Fruit fly (Drosophila melanogaster) ovary, adult (tissue): ENCODE data around the gene kdn.
A peak's percentile ranks its signal among the peaks of the same experiment; 100 is the strongest.

Source experiments
- CG17801 ChIP-seq: fragments of 200-800 bp; optimal IDR thresholded peaks from 2 replicates; lab custom pipeline; 2019; ENCODE audit warnings: missing biosample characterization, mild to moderate bottlenecking, missing genetic modification characterization, moderate library complexity; ENCODE audit not compliant: partially characterized antibody

Gene kdn

dm6 chrX:6338738-6339614, 11.5 kb upstream of the kdn start:
- no peak for TF ChIP-seq CG17801

- peak; percentile 60 for TF ChIP-seq CG17801
These were observed 10.4 kb upstream of the kdn start for dm6 chrX:6339970-6340548.

DNA sequence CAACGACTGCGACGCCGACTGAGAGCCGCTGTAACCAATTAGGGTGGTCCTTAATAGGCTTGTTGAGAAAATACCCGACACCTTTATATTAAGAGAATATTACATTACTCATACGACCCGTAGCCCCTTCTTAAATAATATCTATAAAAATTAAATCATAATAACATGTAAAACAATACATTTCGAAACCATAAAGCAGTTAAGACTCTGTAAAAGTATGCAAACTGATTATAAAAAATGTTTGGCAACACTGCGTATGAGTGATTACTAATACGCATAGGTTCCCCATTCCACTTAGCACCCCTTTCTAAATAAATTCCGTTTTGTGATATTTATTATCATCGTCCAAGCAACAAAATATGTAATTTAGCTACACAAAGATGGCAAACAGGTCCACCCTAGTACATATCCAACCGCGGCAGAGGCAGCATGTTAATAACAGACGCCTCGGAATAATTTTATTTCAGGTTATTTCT, 9.8 kb upstream of the kdn start:
- peak; percentile 92 for TF ChIP-seq CG17801

dm6 chrX:6341678-6342077, 8.8 kb upstream of the kdn start:
- peak; percentile 15 for TF ChIP-seq CG17801

- no peak for TF ChIP-seq CG17801
These were observed 7.1 kb upstream of the kdn start for dm6 chrX:6343323-6343722.

dm6 chrX:6343786-6344537, 6.5 kb upstream of the kdn start:
- TF ChIP-seq CG17801: peak; percentile 68

DNA sequence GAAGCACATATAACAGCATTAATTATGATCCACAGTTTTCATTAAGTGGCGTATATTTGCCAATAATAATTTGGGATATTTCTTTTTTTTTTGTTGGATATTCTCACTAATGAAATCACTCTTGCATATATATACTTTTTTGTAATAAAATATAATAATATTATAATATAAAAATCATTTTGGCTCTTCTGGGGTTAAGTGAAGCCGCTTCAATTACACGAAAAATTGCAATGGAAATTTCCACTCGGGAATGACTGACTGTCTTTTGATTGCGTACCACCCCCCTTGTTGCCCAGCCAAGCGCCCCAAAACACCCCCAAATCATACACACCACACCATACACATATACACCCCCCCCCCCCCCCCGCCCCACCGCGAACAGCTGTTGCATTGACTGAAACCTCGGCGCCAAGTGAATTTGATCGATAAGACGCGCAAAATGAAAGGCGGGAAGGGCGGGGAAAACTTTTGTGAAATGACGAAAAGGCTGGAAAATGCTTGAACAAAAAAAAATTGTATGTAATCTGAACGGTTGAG, 5.8 kb upstream of the kdn start:
- TF ChIP-seq CG17801: peak; percentile 11

DNA sequence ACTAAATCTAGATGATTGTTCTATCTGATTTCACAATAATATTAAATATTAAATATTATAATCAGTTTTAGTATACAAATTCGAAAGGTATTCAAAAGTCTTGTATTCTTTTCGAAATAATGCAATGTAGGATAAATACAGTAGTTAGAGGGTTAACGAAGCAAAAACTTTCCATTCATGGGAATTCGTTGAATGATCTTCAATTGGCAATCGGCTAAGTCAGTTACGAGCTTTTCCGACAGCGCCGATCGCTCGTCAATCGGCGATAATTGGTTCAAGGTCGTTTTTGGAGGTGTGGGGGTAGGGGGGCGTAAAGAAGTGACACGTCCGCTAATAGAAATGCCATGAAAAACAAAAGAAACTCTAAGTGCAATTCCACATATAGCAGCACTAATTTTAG, 4.3 kb upstream of the kdn start:
- TF ChIP-seq CG17801: no peak

- TF ChIP-seq CG17801: peak; percentile 10
These were observed 3.5 kb upstream of the kdn start, which contains the start of gene CG3847 for dm6 chrX:6346926-6347367. Gene CG3847, plus strand, starts transcription at chrX:6347103.

DNA sequence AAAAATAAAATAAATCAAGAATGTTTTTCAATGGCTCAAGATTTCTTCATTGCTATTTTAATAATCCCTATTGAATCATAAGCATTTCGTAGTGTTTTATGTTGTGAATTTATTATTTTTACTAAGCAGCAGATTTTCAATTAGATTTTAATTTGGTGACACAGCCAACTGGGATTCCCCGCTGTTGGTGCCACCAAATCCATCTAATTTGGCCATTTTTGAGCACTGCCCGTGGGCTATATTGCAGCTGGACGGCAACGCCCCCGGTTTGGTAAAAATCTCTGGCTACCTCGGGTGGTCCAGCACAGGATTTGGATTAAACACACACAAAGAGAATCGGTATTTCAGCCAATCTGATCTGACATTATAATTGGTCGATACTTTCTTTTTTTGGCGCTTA, 1.2 kb upstream of the kdn start:
- TF ChIP-seq CG17801: no peak

dm6 chrX:6351917-6352768, 1.7 kb downstream of the kdn start:
- peak; percentile 64 for TF ChIP-seq CG17801

- no peak for TF ChIP-seq CG17801
These were observed 2.6 kb downstream of the kdn start for dm6 chrX:6352769-6353612.

- peak; percentile 89 for TF ChIP-seq CG17801
These were observed 3.2 kb downstream of the kdn start for dm6 chrX:6353613-6353986.

DNA sequence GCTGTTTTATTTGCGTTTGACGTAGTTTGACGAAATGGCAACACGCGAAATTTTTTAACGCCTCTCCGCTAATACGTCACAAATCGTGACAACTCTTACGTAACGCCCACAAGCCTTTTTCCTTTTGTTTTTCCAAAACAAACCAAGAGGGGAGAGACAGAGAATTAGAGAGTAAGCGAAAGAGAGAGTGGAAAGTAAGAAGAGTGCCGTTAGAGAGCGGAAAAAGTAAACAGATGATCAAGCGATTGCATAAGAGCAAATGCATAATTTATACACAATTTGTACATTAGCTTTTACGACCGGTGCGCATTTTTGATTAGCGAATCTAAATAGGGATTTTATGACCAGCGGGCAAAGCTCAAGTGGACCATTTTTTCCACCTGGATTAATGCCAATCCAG, 3.7 kb downstream of the kdn start:
- TF ChIP-seq CG17801: no peak

DNA sequence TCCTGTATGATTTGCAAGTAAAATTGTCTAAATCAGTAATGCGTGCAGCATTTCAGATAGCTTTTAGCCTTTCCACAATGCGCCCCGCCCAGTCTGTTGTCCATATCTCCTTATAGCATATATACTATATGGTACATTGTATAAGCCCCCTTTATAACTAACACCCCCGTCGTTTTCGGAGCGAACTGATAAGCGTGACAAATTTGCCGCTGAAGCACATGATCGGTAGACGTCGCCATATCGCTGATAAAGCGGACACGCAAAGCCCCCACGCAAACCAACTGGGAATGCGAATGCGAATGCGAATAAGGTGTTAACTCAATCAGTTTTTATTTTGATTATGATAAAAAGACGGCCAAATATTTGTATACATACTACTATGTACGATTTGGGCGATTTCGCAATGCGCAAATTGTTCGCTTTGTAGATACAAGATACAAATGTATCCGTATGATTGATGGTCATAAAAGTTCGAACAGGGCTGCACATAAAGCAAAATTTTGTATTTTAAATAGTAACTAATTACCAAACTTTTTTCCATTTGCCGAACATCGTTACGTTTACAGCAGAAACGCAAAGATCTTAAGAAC, 4.8 kb downstream of the kdn start:
- no peak for TF ChIP-seq CG17801
